Worm (Caenorhabditis elegans): Measurements from ENCODE around the gene col-184.

- TF ChIP-seq ceh-28 (tag; optimal IDR thresholded peaks at IDR 0.05): no peak
- no peak for TF ChIP-seq egl-27 (tag; optimal IDR thresholded peaks at IDR 0.05)
- TF ChIP-seq tbx-2 (tag; optimal IDR thresholded peaks at IDR 0.05): no peak
- TF ChIP-seq zag-1 (tag; optimal IDR thresholded peaks at IDR 0.05): no peak
- TF ChIP-seq nhr-28 (tag; optimal IDR thresholded peaks at IDR 0.05): no peak
- no peak for TF ChIP-seq fos-1 (tag; optimal IDR thresholded peaks at IDR 0.05)
- TF ChIP-seq nhr-237 (tag; optimal IDR thresholded peaks at IDR 0.05): no peak
- TF ChIP-seq nhr-76 (tag; optimal IDR thresholded peaks at IDR 0.05): no peak
- TF ChIP-seq sea-2 (GFP tag; optimal IDR thresholded peaks at IDR 0.05): no peak
- TF ChIP-seq nhr-77 (tag; optimal IDR thresholded peaks at IDR 0.05): no peak
- no peak for TF ChIP-seq ceh-16 (tag; optimal IDR thresholded peaks at IDR 0.05)
Measured at ce11 chrX:13500568-13500967, 31.3 kb downstream of the col-184 start, which contains the start of gene sad-1.
